Fruit fly (Drosophila melanogaster) whole organism: ENCODE measurements around the gene CG42296.

Experiments used
- CG8478 ChIP-seq: fragments of >200 bp; optimal IDR thresholded peaks from 2 replicates; lab custom pipeline; 2018; ENCODE audit warnings: inconsistent platforms
- Dll ChIP-seq: fragments of >200 bp; optimal IDR thresholded peaks from 2 replicates; lab custom pipeline; 2017
- EcR ChIP-seq, 2 experiments: fragments of >200 bp; optimal IDR thresholded peaks; 2 replicates each; lab custom pipeline; 2017; ENCODE audit warnings: missing biosample characterization in 2 of 2, missing genetic modification characterization in 2 of 2, missing genetic modification reagents in 2 of 2
- pan ChIP-seq: fragments of >200 bp; optimal IDR thresholded peaks from 2 replicates; lab custom pipeline; 2017
- psq ChIP-seq: fragments of >200 bp; optimal IDR thresholded peaks from 2 replicates; lab custom pipeline; 2017
- usp ChIP-seq: fragments of >200 bp; optimal IDR thresholded peaks from 2 replicates; lab custom pipeline; 2017; ENCODE audit warnings: missing biosample characterization, missing genetic modification characterization, mixed read lengths

- no peak for TF ChIP-seq usp (GFP tag; lab: Kevin White, UChicago)
- no peak for TF ChIP-seq pan
- no peak for TF ChIP-seq psq (lab: Kevin White, UChicago)
- TF ChIP-seq EcR (GFP tag; optimal IDR thresholded peaks at IDR 0.05; lab: Kevin White, UChicago), result no peak
- no peak for TF ChIP-seq CG8478 (lab: Kevin White, UChicago)
- no peak for TF ChIP-seq Dll (lab: Kevin White, UChicago)
Observed at dm6 chr2L:2037165-2037550, 1.3 kb upstream of the CG42296 start, which contains the start of gene lectin-22C.
